Worm (Caenorhabditis elegans): ENCODE measurements around the gene T25B9.6.

DNA sequence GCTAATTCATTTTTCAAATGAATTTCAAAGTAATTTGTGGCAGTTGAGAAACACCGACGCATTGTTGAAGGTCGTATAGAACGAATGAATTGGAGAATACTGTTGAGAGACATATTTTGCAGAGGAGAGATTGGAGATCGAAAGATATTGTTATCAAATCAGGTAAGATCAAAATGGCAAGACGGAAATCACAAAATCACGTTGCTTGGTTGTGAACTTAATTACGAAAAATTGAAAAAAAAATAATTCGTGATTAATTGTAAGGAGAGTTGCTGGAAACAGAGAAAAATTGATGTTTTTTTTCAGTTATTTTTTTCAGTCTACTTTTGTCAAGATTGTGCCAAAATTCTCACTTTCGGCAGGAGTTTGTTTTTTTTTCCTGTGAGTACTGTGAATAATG, 7.9 kb upstream of the T25B9.6 start, which contains the start of gene T25B9.1:
- TF ChIP-seq unc-62 (GFP tag; optimal IDR thresholded peaks at IDR 0.05) (no peak), ama-1 (optimal IDR thresholded peaks at IDR 0.05) (no peak), ama-1 (GFP tag; optimal IDR thresholded peaks at IDR 0.05) (no peak), lin-26 (GFP tag; IDR thresholded peaks at IDR 0.05) (no peak), akir-1 (GFP tag; optimal IDR thresholded peaks at IDR 0.05) (no peak), ekl-4 (GFP tag; IDR thresholded peaks at IDR 0.05) (no peak), F52B5.7 (tag; optimal IDR thresholded peaks at IDR 0.05) (no peak), lin-35 (GFP tag; optimal IDR thresholded peaks at IDR 0.05) (no peak)
